Worm (Caenorhabditis elegans) whole organism, early embryonic: ENCODE data around the gene zer-1.
A peak's percentile ranks its signal among the peaks of the same experiment; 100 is the strongest.

Experiments used
- B0310.2 ChIP-seq: sonication (generic microtip); optimal IDR thresholded peaks from 2 replicates; lab custom pipeline; 2016; ENCODE audit warnings: mild to moderate bottlenecking, missing genetic modification characterization, missing compliant biosample characterization
- F13C5.2 ChIP-seq: sonication (generic microtip); optimal IDR thresholded peaks from 2 replicates; lab custom pipeline; 2017; ENCODE audit warnings: mild to moderate bottlenecking, missing genetic modification characterization, inconsistent platforms, missing compliant biosample characterization
- aly-1 ChIP-seq: sonication (generic microtip); optimal IDR thresholded peaks from 2 replicates; lab custom pipeline; 2016; ENCODE audit warnings: missing genetic modification characterization, missing compliant biosample characterization
- ama-1 ChIP-seq: fragments of 150-350 bp; optimal IDR thresholded peaks from 2 replicates; lab custom pipeline; 2014
- ceh-13 ChIP-seq: fragments of 200-800 bp; sonication (Bioruptor generic); optimal IDR thresholded peaks from 2 replicates; lab custom pipeline; 2018; ENCODE audit warnings: mild to moderate bottlenecking, missing genetic modification characterization, missing compliant biosample characterization
- ceh-36 ChIP-seq: sonication (generic microtip); optimal IDR thresholded peaks from 2 replicates; lab custom pipeline; 2016; ENCODE audit warnings: missing genetic modification characterization, inconsistent platforms, missing compliant biosample characterization
- ets-7 ChIP-seq: sonication (generic microtip); optimal IDR thresholded peaks from 2 replicates; lab custom pipeline; 2016; ENCODE audit warnings: missing genotype, missing genetic modification characterization, missing compliant biosample characterization
- flt-1 ChIP-seq: fragments of 200-800 bp; sonication (Bioruptor generic); IDR thresholded peaks from 2 replicates; pipeline ENCODE4 v1.3.6; 2022; ENCODE audit warnings: missing genetic modification characterization, missing compliant biosample characterization
- hmbx-1 ChIP-seq: sonication (generic microtip); optimal IDR thresholded peaks from 2 replicates; lab custom pipeline; 2016; ENCODE audit warnings: mild to moderate bottlenecking, missing genetic modification characterization, missing compliant biosample characterization
- hmg-4 ChIP-seq: fragments of 200-800 bp; sonication (Bioruptor generic); optimal IDR thresholded peaks from 2 replicates; lab custom pipeline; 2018; ENCODE audit warnings: mild to moderate bottlenecking, missing genetic modification characterization, missing compliant biosample characterization
- hnd-1 ChIP-seq: sonication (generic microtip); optimal IDR thresholded peaks from 2 replicates; lab custom pipeline; 2016; ENCODE audit warnings: missing genetic modification characterization, missing compliant biosample characterization
- pes-1 ChIP-seq: fragments of 200-800 bp; sonication (Bioruptor generic); IDR thresholded peaks from 2 replicates; pipeline ENCODE4 v1.3.6; 2022; ENCODE audit warnings: missing genetic modification reagents, missing genetic modification characterization, missing compliant biosample characterization
- scrt-1 ChIP-seq: fragments of 200-800 bp; sonication (Bioruptor generic); IDR thresholded peaks from 2 replicates; pipeline ENCODE4 v1.3.6; 2022; ENCODE audit warnings: missing genetic modification characterization, missing compliant biosample characterization
- sea-1 ChIP-seq: fragments of 200-800 bp; sonication (Bioruptor generic); conservative IDR thresholded peaks from 2 replicates; pipeline ENCODE4 v1.3.6; 2022; ENCODE audit warnings: missing genetic modification characterization, missing compliant biosample characterization
- tbx-11 ChIP-seq: fragments of 200-800 bp; sonication (Bioruptor generic); IDR thresholded peaks from 2 replicates; pipeline ENCODE4 v1.3.6; 2022; ENCODE audit warnings: missing genetic modification characterization, missing compliant biosample characterization
- tbx-37 ChIP-seq: fragments of 200-800 bp; sonication (Bioruptor generic); conservative IDR thresholded peaks from 2 replicates; pipeline ENCODE4 v1.3.6; 2022; ENCODE audit warnings: missing genetic modification reagents, missing genetic modification characterization, missing compliant biosample characterization
- tra-4 ChIP-seq: sonication (generic microtip); optimal IDR thresholded peaks from 2 replicates; lab custom pipeline; 2017; ENCODE audit warnings: missing genetic modification characterization, missing compliant biosample characterization

Gene zer-1

ce11 chrIII:834443-834815 is 52.2 kb downstream of the zer-1 start:
- TF ChIP-seq pes-1 (GFP tag; lab: Robert Waterston, UW) (no peak), hmg-4 (GFP tag; lab: Kevin White, UChicago) (peak; percentile 18), tra-4 (tag; lab: Kevin White, UChicago) (no peak), hnd-1 (tag; lab: Kevin White, UChicago) (no peak), ama-1 (lab: Kevin White, UChicago) (no peak), flt-1 (GFP tag; lab: Robert Waterston, UW) (no peak), ets-7 (no peak), tbx-37 (no peak), scrt-1 (GFP tag; lab: Robert Waterston, UW) (no peak), F13C5.2 (tag; lab: Kevin White, UChicago) (no peak), tbx-11 (GFP tag; lab: Robert Waterston, UW) (0 out of 2 replicates have a peak, but pooled peaks have one; percentile 11)

DNA sequence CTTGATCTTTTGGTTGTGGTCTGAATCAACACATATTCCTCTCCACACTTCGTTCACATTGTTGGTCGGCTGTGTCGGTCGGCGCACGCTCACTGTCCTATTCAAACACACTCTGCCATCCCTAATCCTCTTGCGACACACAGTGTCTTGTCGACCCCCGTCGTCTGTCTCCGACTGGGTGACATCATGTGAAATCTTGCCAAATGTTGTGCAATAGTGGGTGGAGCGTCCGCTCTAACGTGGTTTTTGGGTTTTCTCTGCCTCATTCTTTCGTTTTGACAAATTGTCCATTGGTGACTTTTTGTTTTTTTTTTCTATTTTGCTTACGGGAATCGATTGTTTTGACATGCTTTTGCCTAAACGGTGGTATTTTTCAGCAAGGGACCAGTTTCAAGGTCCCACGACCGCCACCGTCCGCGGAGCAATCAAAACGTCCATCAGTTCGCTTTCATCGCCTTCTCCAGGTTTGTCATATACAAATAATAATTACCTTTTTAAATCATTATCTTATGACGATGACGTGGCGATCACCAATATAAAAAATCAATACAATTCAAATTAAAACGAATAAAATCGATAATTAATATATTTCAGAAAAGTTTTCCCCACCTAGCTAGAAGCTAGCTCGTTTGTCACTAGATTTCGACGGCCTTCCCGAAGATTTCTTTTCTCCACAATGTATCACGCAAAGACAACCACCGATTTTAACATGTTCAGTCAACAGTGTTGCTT is 52.7 kb downstream of the zer-1 start:
- no peak for TF ChIP-seq aly-1 (tag; lab: Kevin White, UChicago)
- TF ChIP-seq F13C5.2 (tag; lab: Kevin White, UChicago), result peak; percentile 48
- TF ChIP-seq tbx-37, result 0 out of 2 replicates have a peak, but pooled peaks have one; percentile 13
- 0 out of 2 replicates have a peak, but pooled peaks have one; percentile 53 for TF ChIP-seq sea-1 (GFP tag; lab: Robert Waterston, UW)
- TF ChIP-seq ceh-36 (tag; lab: Kevin White, UChicago), result no peak
- TF ChIP-seq flt-1 (GFP tag; lab: Robert Waterston, UW), result peak; percentile 54
- TF ChIP-seq hmg-4 (GFP tag; lab: Kevin White, UChicago), result peak; percentile 76
- TF ChIP-seq ama-1 (lab: Kevin White, UChicago), result peak; percentile 16

- TF ChIP-seq tbx-11 (GFP tag; lab: Robert Waterston, UW) (no peak), sea-1 (GFP tag; lab: Robert Waterston, UW) (no peak), aly-1 (tag; lab: Kevin White, UChicago) (no peak), F13C5.2 (tag; lab: Kevin White, UChicago) (no peak), ceh-13 (no peak), flt-1 (GFP tag; lab: Robert Waterston, UW) (no peak), ama-1 (lab: Kevin White, UChicago) (no peak), ets-7 (no peak), ceh-36 (tag; lab: Kevin White, UChicago) (no peak), tbx-37 (no peak), pes-1 (GFP tag; lab: Robert Waterston, UW) (no peak), hmg-4 (GFP tag; lab: Kevin White, UChicago) (no peak), tra-4 (tag; lab: Kevin White, UChicago) (no peak), hmbx-1 (tag; lab: Kevin White, UChicago) (no peak), scrt-1 (GFP tag; lab: Robert Waterston, UW) (no peak)
Observed at ce11 chrIII:832855-833504, 53.6 kb downstream of the zer-1 start, which contains the start of gene zip-2. Gene zip-2, plus strand, starts transcription at chrIII:832982.

ce11 chrIII:831961-832360 is 54.6 kb downstream of the zer-1 start, which contains the start of gene ceeh-1:
Gene ceeh-1, minus strand, starts transcription at chrIII:832277.
- no peak for TF ChIP-seq hnd-1 (tag; lab: Kevin White, UChicago)
- no peak for TF ChIP-seq ceh-36 (tag; lab: Kevin White, UChicago)
- TF ChIP-seq tra-4 (tag; lab: Kevin White, UChicago), result no peak
- TF ChIP-seq tbx-37, result no peak
- TF ChIP-seq ceh-13, result no peak
- no peak for TF ChIP-seq hmbx-1 (tag; lab: Kevin White, UChicago)
- no peak for TF ChIP-seq hmg-4 (GFP tag; lab: Kevin White, UChicago)
- TF ChIP-seq scrt-1 (GFP tag; lab: Robert Waterston, UW), result no peak
- TF ChIP-seq B0310.2 (tag; lab: Kevin White, UChicago), result no peak
- no peak for TF ChIP-seq ama-1 (lab: Kevin White, UChicago)
- no peak for TF ChIP-seq flt-1 (GFP tag; lab: Robert Waterston, UW)
- no peak for TF ChIP-seq sea-1 (GFP tag; lab: Robert Waterston, UW)
- no peak for TF ChIP-seq aly-1 (tag; lab: Kevin White, UChicago)
- TF ChIP-seq pes-1 (GFP tag; lab: Robert Waterston, UW), result no peak
- TF ChIP-seq tbx-11 (GFP tag; lab: Robert Waterston, UW), result no peak
- no peak for TF ChIP-seq F13C5.2 (tag; lab: Kevin White, UChicago)
- no peak for TF ChIP-seq ets-7
